Worm (Caenorhabditis elegans): Measurements from ENCODE around the gene C13G3.12.

The C13G3.12 gene

DNA sequence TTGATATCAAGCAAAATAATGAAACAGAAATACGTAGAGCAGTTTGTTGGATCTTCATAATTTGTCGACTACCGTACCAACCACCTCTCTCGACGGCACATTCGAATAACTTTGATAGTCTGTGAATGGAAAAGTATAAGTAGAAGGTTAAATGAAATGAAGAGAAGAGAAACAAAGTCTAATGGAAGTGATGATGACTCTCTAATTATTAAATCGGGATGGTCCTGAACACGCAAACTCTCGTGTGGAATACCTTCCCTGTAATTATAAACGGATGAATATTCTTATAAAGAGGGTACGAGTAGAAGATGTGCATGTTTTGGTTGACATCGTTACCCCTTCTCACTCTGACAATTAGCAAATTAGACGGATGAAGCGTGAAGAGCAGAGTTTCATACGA is at the start of gene C13G3.12, which contains the start of gene hot-6:
Gene C13G3.12 (minus strand): TSS at position 101 of the 400 bp plus-strand sequence.
Gene hot-6 (minus strand): TSS at position 121 of the 400 bp plus-strand sequence.
- no peak for TF ChIP-seq cog-1 (tag; optimal IDR thresholded peaks at IDR 0.05)

ce11 chrV:11071453-11071852 is 48.7 kb upstream of the C13G3.12 start:
- TF ChIP-seq T22C8.4 (GFP tag; IDR thresholded peaks at IDR 0.05) (no peak), ref-1 (GFP tag; conservative IDR thresholded peaks at IDR 0.05) (no peak), cog-1 (tag; optimal IDR thresholded peaks at IDR 0.05) (no peak), flt-1 (GFP tag; IDR thresholded peaks at IDR 0.05) (no peak), ztf-29 (GFP tag; IDR thresholded peaks at IDR 0.05) (no peak), klf-2 (GFP tag; conservative IDR thresholded peaks at IDR 0.05) (no peak), med-1 (GFP tag; optimal IDR thresholded peaks at IDR 0.05; ENCODE audit: insufficient read depth) (no peak), tab-1 (GFP tag; IDR thresholded peaks at IDR 0.05) (no peak), ztf-23 (GFP tag; IDR thresholded peaks at IDR 0.05) (no peak)

- no peak for TF ChIP-seq ztf-29 (GFP tag; IDR thresholded peaks at IDR 0.05)
- TF ChIP-seq med-1 (GFP tag; optimal IDR thresholded peaks at IDR 0.05; ENCODE audit: insufficient read depth) = no peak
- no peak for TF ChIP-seq T22C8.4 (GFP tag; IDR thresholded peaks at IDR 0.05)
- TF ChIP-seq cog-1 (tag; optimal IDR thresholded peaks at IDR 0.05) = no peak
- no peak for TF ChIP-seq tab-1 (GFP tag; IDR thresholded peaks at IDR 0.05)
- no peak for TF ChIP-seq ztf-23 (GFP tag; IDR thresholded peaks at IDR 0.05)
- no peak for TF ChIP-seq ref-1 (GFP tag; conservative IDR thresholded peaks at IDR 0.05)
- no peak for TF ChIP-seq klf-2 (GFP tag; conservative IDR thresholded peaks at IDR 0.05)
Measured at ce11 chrV:11070388-11070787, 47.7 kb upstream of the C13G3.12 start.

- TF ChIP-seq ztf-29 (GFP tag; IDR thresholded peaks at IDR 0.05) (no peak), ztf-23 (GFP tag; IDR thresholded peaks at IDR 0.05) (no peak), ref-1 (GFP tag; conservative IDR thresholded peaks at IDR 0.05) (no peak), T22C8.4 (GFP tag; IDR thresholded peaks at IDR 0.05) (no peak), tab-1 (GFP tag; IDR thresholded peaks at IDR 0.05) (no peak), cog-1 (tag; optimal IDR thresholded peaks at IDR 0.05) (no peak), med-1 (GFP tag; optimal IDR thresholded peaks at IDR 0.05; ENCODE audit: insufficient read depth) (no peak), klf-2 (GFP tag; conservative IDR thresholded peaks at IDR 0.05) (no peak), flt-1 (GFP tag; IDR thresholded peaks at IDR 0.05) (no peak)
Measured at ce11 chrV:11069277-11069676, 46.6 kb upstream of the C13G3.12 start, which contains the start of gene T04C12.8. Gene T04C12.8, minus strand, starts transcription at chrV:11069358.

DNA sequence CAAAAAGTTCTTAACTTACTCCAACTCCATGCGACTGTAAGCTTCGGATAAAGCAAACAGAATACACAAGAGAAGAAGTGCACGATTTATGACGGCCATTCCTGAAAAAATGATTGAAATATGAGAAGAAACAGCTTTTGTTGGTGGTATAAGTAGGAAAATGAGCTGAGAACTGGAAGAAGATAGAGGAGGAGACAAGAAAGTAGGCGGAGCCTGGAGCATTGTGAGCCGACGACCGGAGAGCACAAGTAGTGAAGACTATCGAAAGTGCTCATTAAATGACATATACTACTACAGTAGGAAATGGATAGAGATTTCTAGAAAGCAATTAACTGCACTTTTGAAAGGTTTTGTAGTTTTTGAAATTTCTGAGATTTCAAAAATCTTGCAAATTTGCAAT is 42.8 kb upstream of the C13G3.12 start, which contains the start of gene nlp-80:
Gene nlp-80 (minus strand): TSS at position 101 of the 400 bp plus-strand sequence.
- TF ChIP-seq ztf-23 (GFP tag; IDR thresholded peaks at IDR 0.05) = no peak
- TF ChIP-seq flt-1 (GFP tag; IDR thresholded peaks at IDR 0.05) = no peak
- no peak for TF ChIP-seq T22C8.4 (GFP tag; IDR thresholded peaks at IDR 0.05)
- TF ChIP-seq tab-1 (GFP tag; IDR thresholded peaks at IDR 0.05) = no peak
- TF ChIP-seq med-1 (GFP tag; optimal IDR thresholded peaks at IDR 0.05; ENCODE audit: insufficient read depth) = no peak
- no peak for TF ChIP-seq ref-1 (GFP tag; conservative IDR thresholded peaks at IDR 0.05)
- no peak for TF ChIP-seq ztf-29 (GFP tag; IDR thresholded peaks at IDR 0.05)
- TF ChIP-seq klf-2 (GFP tag; conservative IDR thresholded peaks at IDR 0.05) = no peak
- TF ChIP-seq cog-1 (tag; optimal IDR thresholded peaks at IDR 0.05) = no peak

DNA sequence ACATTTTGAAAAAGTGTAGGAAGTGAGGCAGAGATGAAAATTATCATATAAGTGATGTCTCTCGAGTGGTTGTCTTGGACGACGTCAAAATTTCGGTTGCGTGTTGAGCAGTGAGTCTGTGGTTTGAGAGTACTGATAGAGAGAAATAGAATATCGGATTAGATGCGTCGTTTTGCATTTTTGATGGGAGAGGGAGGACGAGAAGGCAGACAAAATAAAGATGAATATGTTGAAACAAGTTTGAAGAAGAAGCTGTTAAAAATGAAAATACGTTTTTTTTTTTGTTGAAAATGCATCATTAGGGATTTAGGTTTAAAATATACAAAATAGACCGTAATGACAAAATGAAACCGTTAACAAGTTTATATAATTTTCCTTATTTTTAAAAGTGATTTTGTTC is 40.4 kb upstream of the C13G3.12 start, which contains the start of gene T04C12.9:
Gene T04C12.9 (minus strand): TSS at position 101 of the 400 bp plus-strand sequence.
- TF ChIP-seq ztf-29 (GFP tag; IDR thresholded peaks at IDR 0.05) (no peak), cog-1 (tag; optimal IDR thresholded peaks at IDR 0.05) (no peak), T22C8.4 (GFP tag; IDR thresholded peaks at IDR 0.05) (no peak), tab-1 (GFP tag; IDR thresholded peaks at IDR 0.05) (no peak), klf-2 (GFP tag; conservative IDR thresholded peaks at IDR 0.05) (no peak)

- TF ChIP-seq tab-1 (GFP tag; IDR thresholded peaks at IDR 0.05) (no peak), med-1 (GFP tag; optimal IDR thresholded peaks at IDR 0.05; ENCODE audit: insufficient read depth) (no peak), ztf-29 (GFP tag; IDR thresholded peaks at IDR 0.05) (no peak), klf-2 (GFP tag; conservative IDR thresholded peaks at IDR 0.05) (no peak), cog-1 (tag; optimal IDR thresholded peaks at IDR 0.05) (no peak), ztf-23 (GFP tag; IDR thresholded peaks at IDR 0.05) (no peak), flt-1 (GFP tag; IDR thresholded peaks at IDR 0.05) (no peak), T22C8.4 (GFP tag; IDR thresholded peaks at IDR 0.05) (no peak), ref-1 (GFP tag; conservative IDR thresholded peaks at IDR 0.05) (no peak)
Measured at ce11 chrV:11061887-11062286, 39.2 kb upstream of the C13G3.12 start.

DNA sequence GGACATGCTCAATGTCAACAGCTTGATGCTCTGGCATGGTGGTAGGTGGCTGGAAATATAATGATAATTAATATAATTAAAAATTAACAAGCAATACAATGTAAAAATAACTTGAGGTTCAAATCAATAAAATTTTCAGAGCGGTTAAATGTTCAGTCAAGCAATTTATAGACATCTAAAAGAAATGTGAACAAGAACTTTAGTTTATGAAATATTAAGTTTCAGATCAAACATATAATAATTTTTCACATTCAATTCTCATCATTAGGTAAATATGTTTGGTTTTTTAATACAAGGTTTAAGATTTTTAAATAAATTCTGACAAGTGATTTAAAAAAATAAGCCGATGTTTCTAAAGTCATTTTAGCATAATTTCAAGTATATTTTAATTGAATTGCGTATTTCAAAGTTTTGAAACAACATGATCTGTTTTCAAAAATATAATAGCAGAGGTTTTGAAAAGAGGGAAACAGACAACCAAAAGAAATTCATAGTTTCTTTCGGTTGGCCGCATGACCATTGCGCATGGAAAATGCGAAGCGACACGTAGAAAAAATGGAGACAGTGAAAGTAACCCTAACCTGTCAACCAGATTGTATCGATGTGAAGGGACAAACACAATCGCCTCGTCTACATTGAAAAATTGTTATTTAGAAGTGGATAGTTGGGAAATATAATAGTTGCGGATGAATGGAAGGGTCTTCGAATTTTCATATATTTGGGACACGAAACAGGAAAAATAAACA is 37.7 kb upstream of the C13G3.12 start, which contains the start of gene T04C12.11:
Gene T04C12.11 (minus strand): TSS at position 51 of the 746 bp plus-strand sequence.
- TF ChIP-seq cog-1 (tag; optimal IDR thresholded peaks at IDR 0.05) (no peak), ztf-29 (GFP tag; IDR thresholded peaks at IDR 0.05) (no peak), med-1 (GFP tag; optimal IDR thresholded peaks at IDR 0.05; ENCODE audit: insufficient read depth) (no peak), T22C8.4 (GFP tag; IDR thresholded peaks at IDR 0.05) (no peak), tab-1 (GFP tag; IDR thresholded peaks at IDR 0.05) (no peak), ref-1 (GFP tag; conservative IDR thresholded peaks at IDR 0.05) (no peak), ztf-23 (GFP tag; IDR thresholded peaks at IDR 0.05) (no peak)

ce11 chrV:11059180-11059579 is 36.5 kb upstream of the C13G3.12 start, which contains the start of gene T04C12.1:
Gene T04C12.1, minus strand, starts transcription at chrV:11059269.
- TF ChIP-seq cog-1 (tag; optimal IDR thresholded peaks at IDR 0.05) (no peak), ztf-29 (GFP tag; IDR thresholded peaks at IDR 0.05) (no peak), T22C8.4 (GFP tag; IDR thresholded peaks at IDR 0.05) (no peak)

ce11 chrV:11057043-11057442 is 34.3 kb upstream of the C13G3.12 start, which contains the start of gene srh-75:
Gene srh-75, minus strand, starts transcription at chrV:11057143.
- TF ChIP-seq med-1 (GFP tag; optimal IDR thresholded peaks at IDR 0.05; ENCODE audit: insufficient read depth) (no peak), klf-2 (GFP tag; conservative IDR thresholded peaks at IDR 0.05) (no peak), ztf-23 (GFP tag; IDR thresholded peaks at IDR 0.05) (no peak), cog-1 (tag; optimal IDR thresholded peaks at IDR 0.05) (no peak), ztf-29 (GFP tag; IDR thresholded peaks at IDR 0.05) (no peak), flt-1 (GFP tag; IDR thresholded peaks at IDR 0.05) (no peak), T22C8.4 (GFP tag; IDR thresholded peaks at IDR 0.05) (no peak), tab-1 (GFP tag; IDR thresholded peaks at IDR 0.05) (no peak), ref-1 (GFP tag; conservative IDR thresholded peaks at IDR 0.05) (no peak)

All from whole organism, midembryonic.